Fruit fly (Drosophila melanogaster) whole organism, embryonic: ENCODE measurements around the gene Ogdh.

Source experiments
- Adf1 ChIP-seq: fragments of 200-800 bp; sonication (Bioruptor generic); IDR thresholded peaks from 2 replicates; pipeline ENCODE4 v1.3.6; 2022; ENCODE audit warnings: missing biosample characterization, missing genetic modification characterization
- Bgb ChIP-seq: fragments of 200-800 bp; sonication (Bioruptor generic); IDR thresholded peaks from 2 replicates; pipeline ENCODE4 v1.3.6; 2022; ENCODE audit warnings: missing biosample characterization, missing genetic modification characterization; ENCODE audit not compliant: partially characterized antibody
- BtbVII ChIP-seq: fragments of 200-800 bp; sonication (Bioruptor generic); optimal IDR thresholded peaks from 3 replicates; lab custom pipeline; 2017; ENCODE audit warnings: missing biosample characterization, mild to moderate bottlenecking, missing genetic modification characterization
- CG10366 ChIP-seq: fragments of 200-800 bp; sonication (Bioruptor generic); IDR thresholded peaks from 2 replicates; pipeline ENCODE4 v1.3.6; 2022; ENCODE audit warnings: missing biosample characterization, missing genetic modification characterization
- CG10543 ChIP-seq: fragments of 200-800 bp; sonication (Bioruptor generic); optimal IDR thresholded peaks from 3 replicates; lab custom pipeline; 2017; ENCODE audit warnings: missing biosample characterization, mild to moderate bottlenecking, missing genetic modification characterization, moderate library complexity
- CG11085 ChIP-seq: fragments of 200-800 bp; sonication (Bioruptor generic); IDR thresholded peaks from 2 replicates; pipeline ENCODE4 v1.3.6; 2022; ENCODE audit warnings: missing biosample characterization, missing genetic modification characterization
- CG12071 ChIP-seq: fragments of 200-800 bp; sonication (Bioruptor generic); optimal IDR thresholded peaks from 3 replicates; lab custom pipeline; 2018; ENCODE audit warnings: missing biosample characterization, mild to moderate bottlenecking, missing genetic modification characterization
- CG12155 ChIP-seq: fragments of 200-800 bp; sonication (Bioruptor generic); optimal IDR thresholded peaks from 3 replicates; lab custom pipeline; 2016; ENCODE audit warnings: missing biosample characterization, missing genetic modification characterization
- CG12219 ChIP-seq: fragments of 200-800 bp; sonication (Bioruptor generic); optimal IDR thresholded peaks from 3 replicates; lab custom pipeline; 2018; ENCODE audit warnings: missing biosample characterization, mild to moderate bottlenecking, missing genetic modification characterization
- CG12769 ChIP-seq: fragments of 200-800 bp; sonication (Bioruptor generic); optimal IDR thresholded peaks from 2 replicates; lab custom pipeline; 2019; ENCODE audit warnings: missing biosample characterization, mild to moderate bottlenecking, missing genetic modification characterization, moderate library complexity
- CG14014 ChIP-seq: fragments of 200-800 bp; sonication (Bioruptor generic); IDR thresholded peaks from 2 replicates; pipeline ENCODE4 v1.3.6; 2022; ENCODE audit warnings: missing biosample characterization, missing genetic modification characterization
- CG18011 ChIP-seq: fragments of 200-800 bp; sonication (Bioruptor generic); optimal IDR thresholded peaks from 2 replicates; lab custom pipeline; 2017; ENCODE audit warnings: missing biosample characterization, missing genetic modification characterization, mild to moderate bottlenecking, moderate library complexity, missing genotype
- CG18599 ChIP-seq: fragments of 200-800 bp; sonication (Bioruptor generic); optimal IDR thresholded peaks from 3 replicates; lab custom pipeline; 2017; ENCODE audit warnings: missing biosample characterization, missing genetic modification characterization, mild to moderate bottlenecking, moderate library complexity, missing genetic modification reagents
- CG31224 ChIP-seq: fragments of 200-800 bp; sonication (Bioruptor generic); IDR thresholded peaks from 2 replicates; pipeline ENCODE4 v1.3.6; 2022; ENCODE audit warnings: missing biosample characterization, missing genetic modification characterization
- CG34224 ChIP-seq: fragments of 200-800 bp; sonication (Bioruptor generic); IDR thresholded peaks from 3 replicates; pipeline ENCODE4 v1.3.6; 2022; ENCODE audit warnings: missing biosample characterization, missing genetic modification characterization; ENCODE audit not compliant: partially characterized antibody
- CG6175 ChIP-seq: fragments of 200-800 bp; sonication (Bioruptor generic); IDR thresholded peaks from 3 replicates; pipeline ENCODE4 v1.3.6; 2022; ENCODE audit warnings: missing biosample characterization, missing genetic modification characterization
- CG8290 ChIP-seq, 3 experiments: fragments of 200-800 bp; sonication (Bioruptor generic); optimal IDR thresholded peaks; 2 replicates each; lab custom pipeline; 2016 to 2019; ENCODE audit warnings: missing biosample characterization in 3 of 3, missing genetic modification characterization in 3 of 3, mild to moderate bottlenecking in 2 of 3, moderate library complexity in 1 of 3
- Deaf1 ChIP-seq: fragments of 200-800 bp; optimal IDR thresholded peaks from 3 replicates; lab custom pipeline; 2019; ENCODE audit warnings: missing biosample characterization, mild to moderate bottlenecking, missing genetic modification characterization, moderate library complexity
- E2f2 ChIP-seq: fragments of 200-800 bp; sonication (Bioruptor generic); IDR thresholded peaks from 2 replicates; pipeline ENCODE4 v1.3.6; 2022; ENCODE audit warnings: missing biosample characterization, missing genetic modification characterization
- Fer1 ChIP-seq: fragments of 200-800 bp; sonication (Bioruptor generic); optimal IDR thresholded peaks from 2 replicates; lab custom pipeline; 2017; ENCODE audit warnings: missing biosample characterization, mild to moderate bottlenecking, missing genetic modification characterization
- GATAe ChIP-seq: fragments of 200-800 bp; sonication (Bioruptor generic); conservative IDR thresholded peaks from 2 replicates; pipeline ENCODE4 v1.3.6; 2022; ENCODE audit warnings: missing biosample characterization, missing genetic modification characterization
- H15 ChIP-seq: fragments of 200-800 bp; sonication (Bioruptor generic); IDR thresholded peaks from 3 replicates; pipeline ENCODE4 v1.3.6; 2022; ENCODE audit warnings: missing biosample characterization, missing genetic modification characterization
- Hey ChIP-seq: fragments of 200-800 bp; sonication (Bioruptor generic); optimal IDR thresholded peaks from 3 replicates; lab custom pipeline; 2018; ENCODE audit warnings: missing biosample characterization, mild to moderate bottlenecking, missing genetic modification characterization
- HmgZ ChIP-seq: fragments of 200-800 bp; sonication (Bioruptor generic); optimal IDR thresholded peaks from 2 replicates; lab custom pipeline; 2018; ENCODE audit warnings: missing biosample characterization, mild to moderate bottlenecking, missing genetic modification characterization
- Hmr ChIP-seq: fragments of 200-800 bp; sonication (Bioruptor generic); optimal IDR thresholded peaks from 3 replicates; lab custom pipeline; 2017; ENCODE audit warnings: mild to moderate bottlenecking, missing biosample characterization, missing genetic modification reagents, missing genetic modification characterization
- Jarid2 ChIP-seq: fragments of 200-800 bp; sonication (Bioruptor generic); optimal IDR thresholded peaks from 3 replicates; lab custom pipeline; 2017; ENCODE audit warnings: mild to moderate bottlenecking, missing biosample characterization, missing genetic modification reagents, missing genetic modification characterization
- Max ChIP-seq: fragments of 200-800 bp; sonication (Bioruptor generic); optimal IDR thresholded peaks from 2 replicates; lab custom pipeline; 2016; ENCODE audit warnings: missing biosample characterization, mild to moderate bottlenecking, missing genetic modification characterization
- Med ChIP-seq: fragments of 200-800 bp; sonication (Bioruptor generic); peaks from one replicate; lab custom pipeline; 2016; ENCODE audit warnings: missing biosample characterization, missing genetic modification characterization, mild to moderate bottlenecking, inconsistent platforms, moderate library complexity
- Myb ChIP-seq: fragments of 200-800 bp; sonication (Bioruptor generic); optimal IDR thresholded peaks from 2 replicates; lab custom pipeline; 2016; ENCODE audit warnings: missing biosample characterization, missing genetic modification characterization
- Rx ChIP-seq: fragments of 200-800 bp; sonication (Bioruptor generic); IDR thresholded peaks from 2 replicates; pipeline ENCODE4 v1.3.6; 2022; ENCODE audit warnings: missing biosample characterization, missing genetic modification characterization
- Sox100B ChIP-seq: fragments of 200-800 bp; sonication (Bioruptor generic); optimal IDR thresholded peaks from 3 replicates; lab custom pipeline; 2018; ENCODE audit warnings: missing biosample characterization, mild to moderate bottlenecking, missing genetic modification characterization
- Ssrp ChIP-seq: fragments of 200-800 bp; sonication (Bioruptor generic); optimal IDR thresholded peaks from 2 replicates; lab custom pipeline; 2018; ENCODE audit warnings: missing biosample characterization, mild to moderate bottlenecking, missing genetic modification characterization, moderate library complexity
- chinmo ChIP-seq: fragments of 200-800 bp; sonication (Bioruptor generic); IDR thresholded peaks from 4 replicates; pipeline ENCODE4 v1.3.6; 2022; ENCODE audit warnings: missing biosample characterization, missing genetic modification characterization; ENCODE audit not compliant: partially characterized antibody
- crol ChIP-seq: fragments of 200-800 bp; sonication (Bioruptor generic); IDR thresholded peaks from 2 replicates; pipeline ENCODE4 v1.3.6; 2022; ENCODE audit warnings: missing biosample characterization, missing genetic modification characterization
- dimm ChIP-seq: fragments of 200-800 bp; sonication (Bioruptor generic); IDR thresholded peaks from 2 replicates; pipeline ENCODE4 v1.3.6; 2022; ENCODE audit warnings: missing biosample characterization, missing genetic modification characterization
- emc ChIP-seq: fragments of 200-800 bp; sonication (Bioruptor generic); optimal IDR thresholded peaks from 2 replicates; lab custom pipeline; 2016; ENCODE audit warnings: missing biosample characterization, missing genetic modification characterization
- exex ChIP-seq: fragments of 200-800 bp; sonication (Bioruptor generic); optimal IDR thresholded peaks from 4 replicates; lab custom pipeline; 2018; ENCODE audit warnings: missing biosample characterization, mild to moderate bottlenecking, missing genetic modification characterization, moderate library complexity
- ftz-f1 ChIP-seq: fragments of 200-800 bp; sonication (Bioruptor generic); optimal IDR thresholded peaks from 2 replicates; lab custom pipeline; 2016; ENCODE audit warnings: missing biosample characterization, missing genetic modification characterization
- gce ChIP-seq: fragments of 200-800 bp; sonication (Bioruptor generic); IDR thresholded peaks from 3 replicates; pipeline ENCODE4 v1.3.6; 2022; ENCODE audit warnings: missing biosample characterization, missing genetic modification characterization
- grn ChIP-seq: fragments of 200-800 bp; sonication (Bioruptor generic); optimal IDR thresholded peaks from 3 replicates; lab custom pipeline; 2017; ENCODE audit warnings: missing biosample characterization, missing genetic modification characterization
- lab ChIP-seq: fragments of 200-800 bp; sonication (Bioruptor generic); optimal IDR thresholded peaks from 3 replicates; lab custom pipeline; 2017; ENCODE audit warnings: missing biosample characterization, missing genetic modification characterization, mild to moderate bottlenecking, moderate library complexity, missing genetic modification reagents
- mirr ChIP-seq: fragments of 200-800 bp; sonication (Bioruptor generic); optimal IDR thresholded peaks from 3 replicates; lab custom pipeline; 2018; ENCODE audit warnings: missing biosample characterization, mild to moderate bottlenecking, missing genetic modification characterization
- rib ChIP-seq: fragments of 200-800 bp; sonication (Bioruptor generic); IDR thresholded peaks from 2 replicates; pipeline ENCODE4 v1.3.6; 2022; ENCODE audit warnings: missing biosample characterization, missing genetic modification characterization
- run ChIP-seq: fragments of 200-800 bp; sonication (Bioruptor generic); optimal IDR thresholded peaks from 3 replicates; lab custom pipeline; 2018; ENCODE audit warnings: missing biosample characterization, mild to moderate bottlenecking, missing genetic modification characterization
- sens-2 ChIP-seq: fragments of 200-800 bp; sonication (Bioruptor generic); IDR thresholded peaks from 2 replicates; pipeline ENCODE4 v1.3.6; 2022; ENCODE audit warnings: missing biosample characterization, missing genetic modification characterization
- tgo ChIP-seq: fragments of 200-800 bp; sonication (Bioruptor generic); IDR thresholded peaks from 3 replicates; pipeline ENCODE4 v1.3.6; 2022; ENCODE audit warnings: missing biosample characterization, missing genetic modification characterization
- twi ChIP-seq: fragments of 200-800 bp; optimal IDR thresholded peaks from 2 replicates; lab custom pipeline; 2019; ENCODE audit warnings: missing biosample characterization, mild to moderate bottlenecking, missing genetic modification characterization, moderate library complexity
- vnd ChIP-seq: fragments of 200-800 bp; sonication (Bioruptor generic); IDR thresholded peaks from 3 replicates; pipeline ENCODE4 v1.3.6; 2022; ENCODE audit warnings: missing biosample characterization, missing genetic modification characterization; ENCODE audit not compliant: partially characterized antibody
- yki ChIP-seq: fragments of >200 bp; optimal IDR thresholded peaks from 3 replicates; lab custom pipeline; 2018
- zfh1 ChIP-seq: fragments of 200-800 bp; sonication (Bioruptor generic); IDR thresholded peaks from 3 replicates; pipeline ENCODE4 v1.3.6; 2022; ENCODE audit warnings: missing biosample characterization, missing genetic modification characterization

Gene Ogdh

DNA sequence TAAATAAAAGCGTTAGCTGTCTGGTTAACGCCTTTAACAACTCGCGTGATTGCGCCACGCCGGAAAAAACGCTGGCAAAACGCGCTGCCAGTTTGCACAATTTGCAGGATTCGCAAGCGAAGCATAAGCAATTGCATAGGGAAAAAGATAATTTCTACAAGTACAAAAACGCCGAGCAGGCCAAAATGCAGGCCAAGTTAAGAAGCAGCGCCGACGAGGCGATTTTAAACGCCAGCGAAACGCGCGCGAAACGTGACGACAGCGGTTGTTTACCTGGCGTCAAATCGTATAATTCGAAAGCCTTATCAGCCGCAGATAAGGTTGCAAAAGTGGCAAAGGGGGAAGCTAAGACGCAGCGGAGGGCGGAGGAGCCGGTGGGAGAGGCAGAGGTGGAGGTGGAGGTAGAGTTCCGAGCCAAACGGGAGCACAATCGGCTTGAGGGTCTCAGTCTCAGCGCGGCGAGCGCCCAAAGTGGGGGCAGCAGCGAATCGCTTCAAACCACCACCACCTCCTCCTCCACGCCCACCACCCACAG lies 26.6 kb downstream of the Ogdh start (continued):
- peak; percentile 34 for TF ChIP-seq Hmr (GFP tag; lab: Kevin White, UChicago)
- TF ChIP-seq Med, result peak; percentile 63
- peak; percentile 16; the same call in 1 of the 2 replicates for TF ChIP-seq Bgb
- no peak for TF ChIP-seq CG12155 (GFP tag; lab: Kevin White, UChicago)
- TF ChIP-seq Hey (tag; lab: Kevin White, UChicago), result peak; percentile 39
- peak; percentile 29 for TF ChIP-seq BtbVII (GFP tag; lab: Kevin White, UChicago)
- peak; percentile 53 for TF ChIP-seq CG12769 (tag; lab: Kevin White, UChicago)
- no peak for TF ChIP-seq CG12219 (GFP tag; lab: Kevin White, UChicago)
- TF ChIP-seq Fer1, result peak; percentile 29
- TF ChIP-seq Max (GFP tag; lab: Kevin White, UChicago), result no peak
- peak; percentile 26; the same call in 1 of the 3 replicates for TF ChIP-seq vnd (GFP tag; lab: Robert Waterston, UW)
- TF ChIP-seq E2f2 (GFP tag; lab: Robert Waterston, UW), result no peak
- peak; percentile 53 for TF ChIP-seq exex (tag; lab: Kevin White, UChicago)
- no peak for TF ChIP-seq tgo (GFP tag; lab: Robert Waterston, UW)
- no peak for TF ChIP-seq CG18011 (GFP tag; lab: Kevin White, UChicago)
- peak; percentile 99 for TF ChIP-seq GATAe (GFP tag; lab: Robert Waterston, UW)
- TF ChIP-seq twi (tag; lab: Kevin White, UChicago), result no peak
- 0 out of 3 replicates have a peak, but pooled peaks have one; percentile 15 for TF ChIP-seq zfh1 (GFP tag; lab: Robert Waterston, UW)
- no peak for TF ChIP-seq CG14014
- peak; percentile 39 for TF ChIP-seq Deaf1 (tag; lab: Kevin White, UChicago)
- no peak for TF ChIP-seq CG8290 (GFP tag; optimal IDR thresholded peaks at IDR 0.05; lab: Kevin White, UChicago)
- peak in 1 of 2 experiments; percentile 16 for TF ChIP-seq CG8290 (tag; optimal IDR thresholded peaks at IDR 0.05; lab: Kevin White, UChicago)
- peak; percentile 6; the same call in 1 of the 2 replicates for TF ChIP-seq CG11085 (GFP tag; lab: Robert Waterston, UW)
- peak; percentile 68 for TF ChIP-seq CG18599 (GFP tag; lab: Kevin White, UChicago)
- no peak for TF ChIP-seq dimm (GFP tag; lab: Robert Waterston, UW)
- no peak for TF ChIP-seq Myb (GFP tag; lab: Kevin White, UChicago)
- no peak for TF ChIP-seq run
- TF ChIP-seq Ssrp (tag; lab: Kevin White, UChicago), result no peak
- peak; percentile 95 for TF ChIP-seq crol
- no peak for TF ChIP-seq CG10366 (GFP tag; lab: Robert Waterston, UW)
- peak; percentile 72 for TF ChIP-seq grn (GFP tag; lab: Kevin White, UChicago)
- peak; percentile 28 for TF ChIP-seq Jarid2 (GFP tag; lab: Kevin White, UChicago)
- TF ChIP-seq gce (GFP tag; lab: Robert Waterston, UW), result no peak
- TF ChIP-seq Rx (GFP tag; lab: Robert Waterston, UW), result 0 out of 2 replicates have a peak, but pooled peaks have one; percentile 3
- TF ChIP-seq HmgZ (tag; lab: Kevin White, UChicago), result peak; percentile 61
- TF ChIP-seq lab (GFP tag; lab: Kevin White, UChicago), result peak; percentile 64
- TF ChIP-seq rib, result 0 out of 2 replicates have a peak, but pooled peaks have one; percentile 13
- TF ChIP-seq CG34224 (GFP tag; lab: Robert Waterston, UW), result no peak
- peak; percentile 72 for TF ChIP-seq Adf1 (GFP tag; lab: Robert Waterston, UW)
- peak; percentile 3 for TF ChIP-seq ftz-f1 (GFP tag; lab: Kevin White, UChicago)
- TF ChIP-seq CG10543 (GFP tag; lab: Kevin White, UChicago), result peak; percentile 65
- TF ChIP-seq CG12071 (GFP tag; lab: Kevin White, UChicago), result peak; percentile 12
- TF ChIP-seq yki (lab: Kevin White, UChicago), result no peak
- TF ChIP-seq H15 (GFP tag; lab: Robert Waterston, UW), result no peak
- TF ChIP-seq Sox100B (GFP tag; lab: Kevin White, UChicago), result no peak
- 0 out of 4 replicates have a peak, but pooled peaks have one; percentile 39 for TF ChIP-seq chinmo (GFP tag; lab: Robert Waterston, UW)
- TF ChIP-seq mirr, result peak; percentile 27
- no peak for TF ChIP-seq sens-2 (GFP tag; lab: Robert Waterston, UW)
- TF ChIP-seq CG31224 (GFP tag; lab: Robert Waterston, UW), result no peak
- TF ChIP-seq emc (GFP tag; lab: Kevin White, UChicago), result no peak
- TF ChIP-seq CG6175 (GFP tag; lab: Robert Waterston, UW), result peak; percentile 75
